In the genomic region with DNA sequence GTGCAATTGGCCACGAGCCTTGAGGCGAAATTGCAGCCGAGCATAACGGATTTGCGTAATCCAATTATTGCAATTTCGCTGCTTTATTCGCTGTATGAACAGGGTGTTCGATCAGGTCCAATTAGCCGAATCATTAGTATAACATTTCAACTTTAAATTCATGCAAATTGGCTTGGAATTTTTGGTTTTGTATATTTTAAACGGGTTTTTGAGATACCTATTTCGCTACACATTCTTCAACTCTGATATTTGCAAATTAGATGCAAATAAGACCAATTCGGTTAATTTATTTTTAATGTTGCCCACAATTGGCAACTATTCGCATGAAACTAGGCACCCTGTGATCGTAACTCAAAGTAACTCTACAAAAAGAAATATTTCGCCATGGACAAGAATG, we compare ENCODE assay signal across 5 fruit fly cellular contexts.
TF ChIP-seq lines count a peak whose summit lies in the region.

No protein-coding gene starts in this region.

- TF ChIP-seq CTCF in whole organism, embryonic (GFP tag; optimal IDR thresholded peaks at IDR 0.05; lab: Kevin White, UChicago), result no peak

TF ChIP-seq in whole organism, adult, 20 proteins besides CTCF, POLR2A, EP300 and RAD21 (continues in another document):
- no peak for TF ChIP-seq cnc (optimal IDR thresholded peaks at IDR 0.05; lab: Kevin White, UChicago)
- peak; percentile 80 for TF ChIP-seq Hr96 (GFP tag; optimal IDR thresholded peaks at IDR 0.05; lab: Kevin White, UChicago)
- peak; percentile 99 for TF ChIP-seq bab1 (GFP tag; optimal IDR thresholded peaks at IDR 0.05; lab: Kevin White, UChicago)
- TF ChIP-seq CG12768 (GFP tag; optimal IDR thresholded peaks at IDR 0.05; lab: Kevin White, UChicago), result no peak
- peak; percentile 92 for TF ChIP-seq CG1620 (GFP tag; optimal IDR thresholded peaks at IDR 0.05; lab: Kevin White, UChicago)
- TF ChIP-seq Clk (GFP tag; optimal IDR thresholded peaks at IDR 0.05; lab: Kevin White, UChicago), result peak; percentile 35
- TF ChIP-seq ovo (GFP tag; optimal IDR thresholded peaks at IDR 0.05; lab: Kevin White, UChicago), result no peak
- TF ChIP-seq Mnt (GFP tag; optimal IDR thresholded peaks at IDR 0.05; lab: Kevin White, UChicago), result peak; percentile 35
- TF ChIP-seq CG14711 (tag; optimal IDR thresholded peaks at IDR 0.05; lab: Kevin White, UChicago), result peak; percentile 85
- peak; percentile 45 for TF ChIP-seq toe (GFP tag; optimal IDR thresholded peaks at IDR 0.05; lab: Kevin White, UChicago)
- peak; percentile 51 for TF ChIP-seq CG11617 (GFP tag; optimal IDR thresholded peaks at IDR 0.05; lab: Kevin White, UChicago)
- peak; percentile 40 for TF ChIP-seq CG33017 (tag; optimal IDR thresholded peaks at IDR 0.05; lab: Kevin White, UChicago)
- TF ChIP-seq Crg-1 (GFP tag; optimal IDR thresholded peaks at IDR 0.05; lab: Kevin White, UChicago), result peak; percentile 91
- TF ChIP-seq CG7045 (GFP tag; optimal IDR thresholded peaks at IDR 0.05; lab: Kevin White, UChicago), result peak; percentile 35
- TF ChIP-seq CG7101 (tag; optimal IDR thresholded peaks at IDR 0.05; lab: Kevin White, UChicago), result peak; percentile 82
- no peak for TF ChIP-seq cic (GFP tag; optimal IDR thresholded peaks at IDR 0.05; lab: Kevin White, UChicago)
- peak; percentile 73 for TF ChIP-seq pad (GFP tag; optimal IDR thresholded peaks at IDR 0.05; lab: Kevin White, UChicago)

TF ChIP-seq in whole organism, embryonic, 481 proteins besides CTCF, POLR2A, EP300 and RAD21 (continues in another document):
- TF ChIP-seq CG18476 (GFP tag; optimal IDR thresholded peaks at IDR 0.05; lab: Kevin White, UChicago) (no peak), fd3F (GFP tag; optimal IDR thresholded peaks at IDR 0.05; lab: Kevin White, UChicago) (peak; percentile 31), CG14050 (GFP tag; IDR thresholded peaks at IDR 0.05; lab: Robert Waterston, UW) (no peak), eve (GFP tag; optimal IDR thresholded peaks at IDR 0.05; lab: Kevin White, UChicago) (peak in 1 of 2 experiments; percentile 73), zfh2 (GFP tag; optimal IDR thresholded peaks at IDR 0.05; lab: Kevin White, UChicago) (peak; percentile 49), bsh (GFP tag; optimal IDR thresholded peaks at IDR 0.05; lab: Kevin White, UChicago) (peak in 1 of 2 experiments; percentile 70), fd96Cb (tag; optimal IDR thresholded peaks at IDR 0.05; lab: Kevin White, UChicago) (peak; percentile 28), CG3281 (GFP tag; optimal IDR thresholded peaks at IDR 0.05; lab: Kevin White, UChicago) (peak; percentile 21), Dip3 (GFP tag; optimal IDR thresholded peaks at IDR 0.05; lab: Kevin White, UChicago) (peak; percentile 1), CG2712 (tag; optimal IDR thresholded peaks at IDR 0.05; lab: Kevin White, UChicago) (no peak), pho (GFP tag; optimal IDR thresholded peaks at IDR 0.05; lab: Kevin White, UChicago) (peak; percentile 64), pum (GFP tag; optimal IDR thresholded peaks at IDR 0.05; lab: Kevin White, UChicago) (no peak), CG7271 (tag; optimal IDR thresholded peaks at IDR 0.05; lab: Kevin White, UChicago) (no peak), prd (optimal IDR thresholded peaks at IDR 0.05; lab: Kevin White, UChicago) (no peak), prd (GFP tag; IDR thresholded peaks at IDR 0.05; lab: Robert Waterston, UW) (0 out of 3 replicates have a peak, but pooled peaks have one; percentile 23), CG4707 (GFP tag; optimal IDR thresholded peaks at IDR 0.05; lab: Kevin White, UChicago) (no peak), grau (tag; optimal IDR thresholded peaks at IDR 0.05; lab: Kevin White, UChicago) (peak; percentile 28)

TF ChIP-seq in whole organism, prepupa, 60 proteins besides CTCF, POLR2A, EP300 and RAD21 (continues in another document):
- no peak for TF ChIP-seq Sox102F (GFP tag; optimal IDR thresholded peaks at IDR 0.05; lab: Kevin White, UChicago)
- TF ChIP-seq cyc (GFP tag; optimal IDR thresholded peaks at IDR 0.05; lab: Kevin White, UChicago), result peak; percentile 73
- TF ChIP-seq CG8319 (GFP tag; optimal IDR thresholded peaks at IDR 0.05; lab: Kevin White, UChicago), result peak; percentile 90
- TF ChIP-seq fkh (GFP tag; optimal IDR thresholded peaks at IDR 0.05; lab: Kevin White, UChicago), result no peak
- peak; percentile 94 for TF ChIP-seq acj6 (GFP tag; optimal IDR thresholded peaks at IDR 0.05; lab: Kevin White, UChicago)
- TF ChIP-seq Ets96B (tag; optimal IDR thresholded peaks at IDR 0.05; lab: Kevin White, UChicago), result peak; percentile 91
- peak; percentile 93 for TF ChIP-seq Sox14 (GFP tag; optimal IDR thresholded peaks at IDR 0.05; lab: Kevin White, UChicago)
- peak; percentile 77 for TF ChIP-seq lz (GFP tag; optimal IDR thresholded peaks at IDR 0.05; lab: Kevin White, UChicago)
- peak; percentile 94 for TF ChIP-seq CG1621 (tag; optimal IDR thresholded peaks at IDR 0.05; lab: Kevin White, UChicago)
- peak; percentile 84 for TF ChIP-seq svp (GFP tag; lab: Kevin White, UChicago)
- peak; percentile 87 for TF ChIP-seq achi (GFP tag; optimal IDR thresholded peaks at IDR 0.05; lab: Kevin White, UChicago)
- peak; percentile 97 for TF ChIP-seq CG8119 (GFP tag; IDR thresholded peaks at IDR 0.05; lab: Robert Waterston, UW)
- peak; percentile 64 for TF ChIP-seq CG16779 (tag; optimal IDR thresholded peaks at IDR 0.05; lab: Kevin White, UChicago)
- TF ChIP-seq pdm3 (GFP tag; optimal IDR thresholded peaks at IDR 0.05; lab: Kevin White, UChicago), result peak; percentile 97
- peak; percentile 78 for TF ChIP-seq CG10631 (GFP tag; optimal IDR thresholded peaks at IDR 0.05; lab: Kevin White, UChicago)
- peak; percentile 83 for TF ChIP-seq Eip75B (GFP tag; optimal IDR thresholded peaks at IDR 0.05; lab: Kevin White, UChicago)
- peak; percentile 81 for TF ChIP-seq topi (GFP tag; optimal IDR thresholded peaks at IDR 0.05; lab: Kevin White, UChicago)
- TF ChIP-seq CG32006 (GFP tag; optimal IDR thresholded peaks at IDR 0.05; lab: Kevin White, UChicago), result peak; percentile 94
- TF ChIP-seq CG8632 (GFP tag; optimal IDR thresholded peaks at IDR 0.05; lab: Kevin White, UChicago), result peak; percentile 78

TF ChIP-seq in whole organism, pupa, 21 proteins besides CTCF, POLR2A, EP300 and RAD21 (continues in another document):
- TF ChIP-seq Pif1B (GFP tag; optimal IDR thresholded peaks at IDR 0.05; lab: Kevin White, UChicago) (peak; percentile 87), CG15710 (tag; optimal IDR thresholded peaks at IDR 0.05; lab: Kevin White, UChicago) (peak; percentile 94), CG14655 (GFP tag; optimal IDR thresholded peaks at IDR 0.05; lab: Kevin White, UChicago) (peak; percentile 91), rn (GFP tag; IDR thresholded peaks at IDR 0.05; lab: Robert Waterston, UW) (peak; percentile 86), CG10348 (GFP tag; IDR thresholded peaks at IDR 0.05; lab: Robert Waterston, UW) (peak; percentile 77), CG32121 (GFP tag; IDR thresholded peaks at IDR 0.05; lab: Robert Waterston, UW) (peak; percentile 85), D1 (tag; optimal IDR thresholded peaks at IDR 0.05; lab: Kevin White, UChicago) (peak; percentile 95), EcR (GFP tag; optimal IDR thresholded peaks at IDR 0.05; lab: Kevin White, UChicago) (no peak), CG17806 (tag; optimal IDR thresholded peaks at IDR 0.05; lab: Kevin White, UChicago) (peak; percentile 97), CG13204 (GFP tag; optimal IDR thresholded peaks at IDR 0.05; lab: Kevin White, UChicago) (peak; percentile 16), fd96Ca (GFP tag; IDR thresholded peaks at IDR 0.05; lab: Robert Waterston, UW) (peak; percentile 93; the same call in 2 of the 3 replicates), Pif1A (GFP tag; optimal IDR thresholded peaks at IDR 0.05; lab: Kevin White, UChicago) (peak; percentile 96), Ets98B (GFP tag; IDR thresholded peaks at IDR 0.05; lab: Robert Waterston, UW) (peak; percentile 84), CG8301 (tag; optimal IDR thresholded peaks at IDR 0.05; lab: Kevin White, UChicago) (peak; percentile 94), CG34367 (tag; optimal IDR thresholded peaks at IDR 0.05; lab: Kevin White, UChicago) (peak; percentile 96), CG12605 (GFP tag; IDR thresholded peaks at IDR 0.05; lab: Robert Waterston, UW) (peak; percentile 87), CG9948 (tag; optimal IDR thresholded peaks at IDR 0.05; lab: Kevin White, UChicago) (peak; percentile 98), Snoo (tag; optimal IDR thresholded peaks at IDR 0.05; lab: Kevin White, UChicago) (no peak), gl (tag; optimal IDR thresholded peaks at IDR 0.05; lab: Kevin White, UChicago) (peak; percentile 86), CG8159 (tag; optimal IDR thresholded peaks at IDR 0.05; lab: Kevin White, UChicago) (peak; percentile 96)

TF ChIP-seq in whole organism, wandering third instar larva, 38 proteins besides CTCF, POLR2A, EP300 and RAD21:
- TF ChIP-seq br (GFP tag; optimal IDR thresholded peaks at IDR 0.05; lab: Kevin White, UChicago) (peak; percentile 43), usp (GFP tag; optimal IDR thresholded peaks at IDR 0.05; lab: Kevin White, UChicago) (no peak), fru (GFP tag; optimal IDR thresholded peaks at IDR 0.05; lab: Kevin White, UChicago) (no peak), Dfd (GFP tag; optimal IDR thresholded peaks at IDR 0.05; lab: Kevin White, UChicago) (no peak), CG32264 (GFP tag; optimal IDR thresholded peaks at IDR 0.05; lab: Kevin White, UChicago) (no peak), Hr83 (GFP tag; optimal IDR thresholded peaks at IDR 0.05; lab: Kevin White, UChicago; ENCODE audit: poor library complexity, severe bottlenecking) (no peak), OdsH (GFP tag; optimal IDR thresholded peaks at IDR 0.05; lab: Kevin White, UChicago) (no peak), dl (GFP tag; optimal IDR thresholded peaks at IDR 0.05; lab: Kevin White, UChicago; ENCODE audit: insufficient read depth in 1 of 2, partially characterized antibody in 2 of 2) (no peak), CrebA (GFP tag; optimal IDR thresholded peaks at IDR 0.05; lab: Kevin White, UChicago; ENCODE audit: borderline replicate concordance) (no peak), N (GFP tag; optimal IDR thresholded peaks at IDR 0.05; lab: Kevin White, UChicago) (no peak), Mio (GFP tag; optimal IDR thresholded peaks at IDR 0.05; lab: Kevin White, UChicago) (no peak), dsf (GFP tag; optimal IDR thresholded peaks at IDR 0.05; lab: Kevin White, UChicago; ENCODE audit: borderline replicate concordance) (no peak), rgr (GFP tag; optimal IDR thresholded peaks at IDR 0.05; lab: Kevin White, UChicago) (peak; percentile 51), Myc (optimal IDR thresholded peaks at IDR 0.05; lab: Kevin White, UChicago) (no peak), ey (GFP tag; optimal IDR thresholded peaks at IDR 0.05; lab: Kevin White, UChicago) (peak; percentile 41), Sp1 (GFP tag; optimal IDR thresholded peaks at IDR 0.05; lab: Kevin White, UChicago) (no peak), foxo (GFP tag; optimal IDR thresholded peaks at IDR 0.05; lab: Kevin White, UChicago) (no peak), GATAd (GFP tag; optimal IDR thresholded peaks at IDR 0.05; lab: Kevin White, UChicago) (no peak), jim (GFP tag; optimal IDR thresholded peaks at IDR 0.05; lab: Kevin White, UChicago) (no peak)
